Fruit fly (Drosophila melanogaster) whole organism, embryonic: ENCODE data around the gene CG14082.
A peak's percentile ranks its signal among the peaks of the same experiment; 100 is the strongest.

Experiments
- Blimp-1 ChIP-seq: fragments of 200-800 bp; sonication (Bioruptor generic); optimal IDR thresholded peaks from 3 replicates; lab custom pipeline; 2018; ENCODE audit warnings: missing biosample characterization, missing genetic modification characterization, mild to moderate bottlenecking, moderate library complexity, missing genetic modification reagents
- CG10274 ChIP-seq: fragments of 200-800 bp; sonication (Bioruptor generic); optimal IDR thresholded peaks from 3 replicates; lab custom pipeline; 2017; ENCODE audit warnings: missing biosample characterization, mild to moderate bottlenecking, missing genetic modification characterization
- CG10431 ChIP-seq: fragments of 200-800 bp; sonication (Bioruptor generic); optimal IDR thresholded peaks from 3 replicates; lab custom pipeline; 2018; ENCODE audit warnings: missing biosample characterization, mild to moderate bottlenecking, missing genetic modification characterization
- CG11398 ChIP-seq: fragments of 200-800 bp; sonication (Bioruptor generic); optimal IDR thresholded peaks from 2 replicates; lab custom pipeline; 2016; ENCODE audit warnings: missing biosample characterization, missing genetic modification characterization
- CG13424 ChIP-seq: fragments of 200-800 bp; sonication (Bioruptor generic); optimal IDR thresholded peaks from 2 replicates; lab custom pipeline; 2019; ENCODE audit warnings: missing biosample characterization, mild to moderate bottlenecking, missing genetic modification characterization, moderate library complexity
- CG15479 ChIP-seq: fragments of 200-800 bp; sonication (Bioruptor generic); optimal IDR thresholded peaks from 3 replicates; lab custom pipeline; 2019; ENCODE audit warnings: missing biosample characterization, mild to moderate bottlenecking, missing genetic modification characterization, moderate library complexity
- CG15696 ChIP-seq: fragments of 200-800 bp; sonication (Bioruptor generic); optimal IDR thresholded peaks from 2 replicates; lab custom pipeline; 2019; ENCODE audit warnings: missing biosample characterization, mild to moderate bottlenecking, missing genetic modification characterization, moderate library complexity
- CG1832 ChIP-seq: fragments of 200-800 bp; sonication (Bioruptor generic); optimal IDR thresholded peaks from 2 replicates; lab custom pipeline; 2017; ENCODE audit warnings: missing biosample characterization, mild to moderate bottlenecking, missing genetic modification characterization, inconsistent platforms
- CG18599 ChIP-seq: fragments of 200-800 bp; sonication (Bioruptor generic); optimal IDR thresholded peaks from 3 replicates; lab custom pipeline; 2017; ENCODE audit warnings: missing biosample characterization, missing genetic modification characterization, mild to moderate bottlenecking, moderate library complexity, missing genetic modification reagents
- CG2875 ChIP-seq: fragments of 200-800 bp; sonication (Bioruptor generic); optimal IDR thresholded peaks from 2 replicates; lab custom pipeline; 2017; ENCODE audit warnings: missing biosample characterization, mild to moderate bottlenecking, missing genetic modification characterization, missing genetic modification reagents
- CG31365 ChIP-seq: fragments of 200-800 bp; sonication (Bioruptor generic); optimal IDR thresholded peaks from 2 replicates; lab custom pipeline; 2018; ENCODE audit warnings: missing biosample characterization, mild to moderate bottlenecking, missing genetic modification characterization
- CG34376 ChIP-seq: fragments of 200-800 bp; sonication (Bioruptor generic); optimal IDR thresholded peaks from 2 replicates; lab custom pipeline; 2018; ENCODE audit warnings: missing biosample characterization, mild to moderate bottlenecking, missing genetic modification characterization
- CG34422 ChIP-seq: fragments of 200-800 bp; sonication (Bioruptor generic); IDR thresholded peaks from 3 replicates; pipeline ENCODE4 v1.3.6; 2022; ENCODE audit warnings: missing biosample characterization, missing genetic modification characterization
- CG3838 ChIP-seq: fragments of 200-800 bp; sonication (Bioruptor generic); optimal IDR thresholded peaks from 3 replicates; lab custom pipeline; 2016; ENCODE audit warnings: missing biosample characterization, missing genetic modification characterization
- CG3847 ChIP-seq: fragments of 200-800 bp; sonication (Bioruptor generic); IDR thresholded peaks from 2 replicates; pipeline ENCODE4 v1.3.6; 2022; ENCODE audit warnings: missing biosample characterization, missing genetic modification characterization
- CG43689 ChIP-seq: fragments of 200-800 bp; sonication (Bioruptor generic); IDR thresholded peaks from 2 replicates; pipeline ENCODE4 v1.3.6; 2022; ENCODE audit warnings: missing biosample characterization, missing genetic modification characterization
- CG5180 ChIP-seq: fragments of 200-800 bp; sonication (Bioruptor generic); optimal IDR thresholded peaks from 3 replicates; lab custom pipeline; 2017; ENCODE audit warnings: missing biosample characterization, missing genetic modification characterization, mild to moderate bottlenecking, moderate library complexity, missing genetic modification reagents
- CG7357 ChIP-seq: fragments of 200-800 bp; sonication (Bioruptor generic); IDR thresholded peaks from 3 replicates; pipeline ENCODE4 v1.3.6; 2022; ENCODE audit warnings: missing biosample characterization, missing genetic modification characterization
- CG7372 ChIP-seq: fragments of 200-800 bp; sonication (Bioruptor generic); IDR thresholded peaks from 2 replicates; pipeline ENCODE4 v1.3.6; 2022; ENCODE audit warnings: missing biosample characterization, missing genetic modification characterization
- CG8359 ChIP-seq: fragments of 200-800 bp; sonication (Bioruptor generic); optimal IDR thresholded peaks from 2 replicates; lab custom pipeline; 2017; ENCODE audit warnings: missing biosample characterization, mild to moderate bottlenecking, missing genetic modification characterization, borderline replicate concordance
- CG8944 ChIP-seq: fragments of 200-800 bp; sonication (Bioruptor generic); optimal IDR thresholded peaks from 3 replicates; lab custom pipeline; 2016; ENCODE audit warnings: missing biosample characterization, missing genetic modification characterization
- Camta ChIP-seq: fragments of 200-800 bp; sonication (Bioruptor generic); optimal IDR thresholded peaks from 2 replicates; lab custom pipeline; 2016; ENCODE audit warnings: missing biosample characterization, missing genetic modification characterization
- Chrac-16 ChIP-seq: fragments of 200-800 bp; sonication (Bioruptor generic); optimal IDR thresholded peaks from 3 replicates; lab custom pipeline; 2016; ENCODE audit warnings: missing biosample characterization, missing genetic modification characterization
- Deaf1 ChIP-seq: fragments of 200-800 bp; optimal IDR thresholded peaks from 3 replicates; lab custom pipeline; 2019; ENCODE audit warnings: missing biosample characterization, mild to moderate bottlenecking, missing genetic modification characterization, moderate library complexity
- Doc3 ChIP-seq: fragments of 200-800 bp; sonication (Bioruptor generic); IDR thresholded peaks from 3 replicates; pipeline ENCODE4 v1.3.6; 2022; ENCODE audit warnings: missing biosample characterization, missing genetic modification characterization; ENCODE audit not compliant: partially characterized antibody
- Eip74EF ChIP-seq, 2 experiments: fragments of 200-800 bp in 1 of 2; fragments of >200 bp in 1 of 2; sonication (Bioruptor generic) in 1 of 2; optimal IDR thresholded peaks; 2 replicates each; lab custom pipeline; 2017 to 2019; ENCODE audit warnings: missing biosample characterization in 2 of 2, missing genetic modification characterization in 2 of 2, mild to moderate bottlenecking in 1 of 2, moderate library complexity in 1 of 2
- Ets65A ChIP-seq: fragments of 200-800 bp; sonication (Bioruptor generic); peaks from one replicate; lab custom pipeline; 2016; ENCODE audit warnings: missing biosample characterization, missing genetic modification characterization
- Fer1 ChIP-seq: fragments of 200-800 bp; sonication (Bioruptor generic); optimal IDR thresholded peaks from 2 replicates; lab custom pipeline; 2017; ENCODE audit warnings: missing biosample characterization, mild to moderate bottlenecking, missing genetic modification characterization
- Fer2 ChIP-seq: fragments of 200-800 bp; sonication (Bioruptor generic); optimal IDR thresholded peaks from 2 replicates; lab custom pipeline; 2018; ENCODE audit warnings: missing biosample characterization, mild to moderate bottlenecking, missing genetic modification characterization, moderate library complexity
- Gug ChIP-seq: fragments of 200-800 bp; sonication (Bioruptor generic); IDR thresholded peaks from 4 replicates; pipeline ENCODE4 v1.3.6; 2022; ENCODE audit warnings: missing biosample characterization, missing genetic modification characterization
- HLH3B ChIP-seq: fragments of 200-800 bp; sonication (Bioruptor generic); IDR thresholded peaks from 2 replicates; pipeline ENCODE4 v1.3.6; 2022; ENCODE audit warnings: missing biosample characterization, missing genetic modification characterization
- Hmr ChIP-seq: fragments of 200-800 bp; sonication (Bioruptor generic); optimal IDR thresholded peaks from 3 replicates; lab custom pipeline; 2017; ENCODE audit warnings: mild to moderate bottlenecking, missing biosample characterization, missing genetic modification reagents, missing genetic modification characterization
- Myb ChIP-seq: fragments of 200-800 bp; sonication (Bioruptor generic); optimal IDR thresholded peaks from 2 replicates; lab custom pipeline; 2016; ENCODE audit warnings: missing biosample characterization, missing genetic modification characterization
- Nf-YA ChIP-seq: fragments of 200-800 bp; sonication (Bioruptor generic); IDR thresholded peaks from 2 replicates; pipeline ENCODE4 v1.3.6; 2022; ENCODE audit warnings: missing biosample characterization, missing genetic modification characterization
- Six4 ChIP-seq: fragments of 200-800 bp; sonication (Bioruptor generic); optimal IDR thresholded peaks from 2 replicates; lab custom pipeline; 2016; ENCODE audit warnings: missing biosample characterization, missing genetic modification characterization
- ase ChIP-seq: fragments of 200-800 bp; sonication (Bioruptor generic); IDR thresholded peaks from 3 replicates; pipeline ENCODE4 v1.3.6; 2022; ENCODE audit warnings: missing biosample characterization, missing genetic modification characterization
- chm ChIP-seq: fragments of 200-800 bp; sonication (Bioruptor generic); IDR thresholded peaks from 2 replicates; pipeline ENCODE4 v1.3.6; 2022; ENCODE audit warnings: missing biosample characterization, missing genetic modification characterization
- corto ChIP-seq: fragments of 200-800 bp; sonication (Bioruptor generic); optimal IDR thresholded peaks from 2 replicates; lab custom pipeline; 2016; ENCODE audit warnings: missing biosample characterization, mild to moderate bottlenecking, missing genetic modification characterization, moderate library complexity
- gsb ChIP-seq: fragments of 200-800 bp; sonication (Bioruptor generic); IDR thresholded peaks from 2 replicates; pipeline ENCODE4 v1.3.6; 2022; ENCODE audit warnings: missing biosample characterization, missing genetic modification characterization
- jigr1 ChIP-seq: fragments of 200-800 bp; sonication (Bioruptor generic); IDR thresholded peaks from 3 replicates; pipeline ENCODE4 v1.3.6; 2022; ENCODE audit warnings: missing biosample characterization, missing genetic modification characterization
- phol ChIP-seq: fragments of 200-800 bp; sonication (Bioruptor generic); optimal IDR thresholded peaks from 3 replicates; lab custom pipeline; 2018; ENCODE audit warnings: missing biosample characterization, mild to moderate bottlenecking, missing genetic modification characterization, moderate library complexity
- pzg ChIP-seq: fragments of 200-800 bp; sonication (Bioruptor generic); optimal IDR thresholded peaks from 3 replicates; lab custom pipeline; 2018; ENCODE audit warnings: missing biosample characterization, mild to moderate bottlenecking, missing genetic modification characterization, moderate library complexity
- ro ChIP-seq: fragments of 200-800 bp; sonication (Bioruptor generic); IDR thresholded peaks from 2 replicates; pipeline ENCODE4 v1.3.6; 2022; ENCODE audit warnings: missing biosample characterization, missing genetic modification characterization
- stwl ChIP-seq: fragments of 200-800 bp; sonication (Bioruptor generic); optimal IDR thresholded peaks from 3 replicates; lab custom pipeline; 2018; ENCODE audit warnings: missing biosample characterization, mild to moderate bottlenecking, missing genetic modification characterization, moderate library complexity
- trh ChIP-seq: fragments of 200-800 bp; sonication (Bioruptor generic); optimal IDR thresholded peaks from 2 replicates; lab custom pipeline; 2016; ENCODE audit warnings: missing biosample characterization, missing genetic modification characterization
- unpg ChIP-seq: fragments of 200-800 bp; sonication (Bioruptor generic); optimal IDR thresholded peaks from 3 replicates; lab custom pipeline; 2018; ENCODE audit warnings: missing biosample characterization, mild to moderate bottlenecking, missing genetic modification characterization, moderate library complexity
- vnd ChIP-seq: fragments of 200-800 bp; sonication (Bioruptor generic); IDR thresholded peaks from 3 replicates; pipeline ENCODE4 v1.3.6; 2022; ENCODE audit warnings: missing biosample characterization, missing genetic modification characterization; ENCODE audit not compliant: partially characterized antibody
- z ChIP-seq: fragments of 200-800 bp; sonication (Bioruptor generic); IDR thresholded peaks from 3 replicates; pipeline ENCODE4 v1.3.6; 2022; ENCODE audit warnings: missing biosample characterization, missing genetic modification characterization

CG14082 gene

dm6 chr3L:19092125-19093058 lies 46.4 kb downstream of the CG14082 start, which contains the start of gene MESR6 (continued):
- no peak for TF ChIP-seq Hmr (GFP tag; lab: Kevin White, UChicago)
- TF ChIP-seq CG3838 = no peak
- no peak for TF ChIP-seq CG10431 (GFP tag; lab: Kevin White, UChicago)
- no peak for TF ChIP-seq Blimp-1 (GFP tag; lab: Kevin White, UChicago)
- peak; percentile 49; the same call in 2 of the 3 replicates for TF ChIP-seq vnd (GFP tag; lab: Robert Waterston, UW)
- TF ChIP-seq CG15696 = no peak
- no peak for TF ChIP-seq Nf-YA (GFP tag; lab: Robert Waterston, UW)
- TF ChIP-seq stwl (tag; lab: Kevin White, UChicago) = peak; percentile 95
- no peak for TF ChIP-seq CG15479
- 0 out of 3 replicates have a peak, but pooled peaks have one; percentile 49 for TF ChIP-seq CG34422
- TF ChIP-seq Chrac-16 (GFP tag; lab: Kevin White, UChicago) = no peak
- TF ChIP-seq CG7372 (GFP tag; lab: Robert Waterston, UW) = no peak
- TF ChIP-seq pzg (GFP tag; lab: Kevin White, UChicago) = peak; percentile 95
- peak; percentile 60 for TF ChIP-seq phol (tag; lab: Kevin White, UChicago)
- TF ChIP-seq CG18599 = no peak
- TF ChIP-seq ase = no peak
- no peak for TF ChIP-seq CG11398
- TF ChIP-seq CG1832 (GFP tag; lab: Kevin White, UChicago) = no peak
- TF ChIP-seq Deaf1 (tag; lab: Kevin White, UChicago) = peak; percentile 20
- TF ChIP-seq corto = no peak
- no peak for TF ChIP-seq trh (GFP tag; lab: Kevin White, UChicago)
- no peak for TF ChIP-seq CG10274 (GFP tag; lab: Kevin White, UChicago)
- no peak for TF ChIP-seq CG7357
- TF ChIP-seq CG34376 (GFP tag; lab: Kevin White, UChicago) = no peak
- TF ChIP-seq CG2875 (GFP tag; lab: Kevin White, UChicago) = no peak
- no peak for TF ChIP-seq Fer2 (tag; lab: Kevin White, UChicago)
- no peak for TF ChIP-seq CG13424 (tag; lab: Kevin White, UChicago)
- TF ChIP-seq HLH3B (GFP tag; lab: Robert Waterston, UW) = no peak
- TF ChIP-seq z (GFP tag; lab: Robert Waterston, UW) = no peak
- TF ChIP-seq CG31365 (tag; lab: Kevin White, UChicago) = no peak
- no peak for TF ChIP-seq chm (GFP tag; lab: Robert Waterston, UW)
- TF ChIP-seq Myb (GFP tag; lab: Kevin White, UChicago) = peak; percentile 99
- TF ChIP-seq CG8944 (GFP tag; lab: Kevin White, UChicago) = no peak
- no peak for TF ChIP-seq CG5180
- TF ChIP-seq Fer1 (GFP tag; lab: Kevin White, UChicago) = no peak
- TF ChIP-seq gsb (GFP tag; lab: Robert Waterston, UW) = no peak
- peak; percentile 7 for TF ChIP-seq Camta
- TF ChIP-seq Ets65A (GFP tag; lab: Kevin White, UChicago) = no peak
- TF ChIP-seq Doc3 (GFP tag; lab: Robert Waterston, UW) = peak; percentile 78
- TF ChIP-seq Six4 (GFP tag; lab: Kevin White, UChicago) = no peak
- no peak for TF ChIP-seq Gug (GFP tag; lab: Robert Waterston, UW)
- no peak for TF ChIP-seq CG8359 (GFP tag; lab: Kevin White, UChicago)
- no peak for TF ChIP-seq Eip74EF (GFP tag; optimal IDR thresholded peaks at IDR 0.05; lab: Kevin White, UChicago)
- TF ChIP-seq jigr1 = no peak
- TF ChIP-seq unpg (GFP tag; lab: Kevin White, UChicago) = peak; percentile 34
- TF ChIP-seq CG3847 (GFP tag; lab: Robert Waterston, UW) = no peak; the same call in 1 of the 2 replicates
- no peak for TF ChIP-seq ro (GFP tag; lab: Robert Waterston, UW)
- no peak for TF ChIP-seq CG43689 (GFP tag; lab: Robert Waterston, UW)
